Worm (Caenorhabditis elegans): ENCODE measurements around the gene ZC190.5.

DNA sequence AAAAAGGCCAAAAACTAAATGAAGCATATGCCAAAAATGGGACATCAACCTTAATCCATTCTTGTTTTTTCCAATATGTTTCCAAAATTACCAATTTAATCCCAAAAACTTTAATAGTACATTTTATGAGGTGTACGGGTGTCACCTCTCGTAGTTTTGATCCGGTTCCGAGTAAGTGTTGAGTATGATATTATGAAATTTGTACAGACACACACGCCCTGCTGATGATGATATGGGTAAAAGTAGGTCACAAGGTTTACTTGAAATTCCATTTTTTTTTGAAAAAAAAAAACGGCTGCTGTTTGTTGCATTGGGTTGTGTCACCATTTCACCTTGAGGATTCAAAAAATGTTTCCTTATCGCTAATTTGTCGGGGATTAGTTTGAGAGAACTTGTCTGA lies 15.5 kb downstream of the ZC190.5 start:
- TF ChIP-seq attf-6 (GFP tag; IDR thresholded peaks at IDR 0.05) (no peak), athp-1 (tag; optimal IDR thresholded peaks at IDR 0.05) (no peak), nhr-90 (tag; optimal IDR thresholded peaks at IDR 0.05) (no peak)
